Fruit fly (Drosophila melanogaster): ENCODE results near the gene CG11638.

Gene CG11638

dm6 chrX:1030478-1030877 lies 4.0 kb upstream of the CG11638 start, which contains the start of the genes Cdc45 and Rpp21 (continued):
- TF ChIP-seq E2f2 (GFP tag; IDR thresholded peaks at IDR 0.05): peak; percentile 89
- peak; percentile 77 for TF ChIP-seq MBD-R2 (GFP tag; IDR thresholded peaks at IDR 0.05)
- no peak for TF ChIP-seq PHDP (tag; optimal IDR thresholded peaks at IDR 0.05)
- no peak for TF ChIP-seq CG7839 (tag; optimal IDR thresholded peaks at IDR 0.05)
- no peak for TF ChIP-seq Antp (GFP tag; optimal IDR thresholded peaks at IDR 0.05)
- no peak for TF ChIP-seq cwo (GFP tag; optimal IDR thresholded peaks at IDR 0.05)
- TF ChIP-seq Bteb2 (GFP tag; optimal IDR thresholded peaks at IDR 0.05): no peak
- no peak for TF ChIP-seq gcm (GFP tag; optimal IDR thresholded peaks at IDR 0.05)
- TF ChIP-seq unc-4 (GFP tag; IDR thresholded peaks at IDR 0.05; ENCODE audit: partially characterized antibody): 0 out of 2 replicates have a peak, but pooled peaks have one; percentile 36
- no peak for TF ChIP-seq danr (GFP tag; IDR thresholded peaks at IDR 0.05)
- no peak for TF ChIP-seq CG14667 (GFP tag; IDR thresholded peaks at IDR 0.05)
- peak; percentile 86 for TF ChIP-seq gfzf (GFP tag; optimal IDR thresholded peaks at IDR 0.05)
- TF ChIP-seq pan (optimal IDR thresholded peaks at IDR 0.05): no peak
- no peak for TF ChIP-seq pan (GFP tag; optimal IDR thresholded peaks at IDR 0.05 in 1 of 2, IDR thresholded peaks at IDR 0.05 in 1 of 2)
- TF ChIP-seq Ets97D (GFP tag; optimal IDR thresholded peaks at IDR 0.05): peak; percentile 43
- no peak for TF ChIP-seq CG3726 (GFP tag; IDR thresholded peaks at IDR 0.05)
- no peak for TF ChIP-seq CG18764 (GFP tag; optimal IDR thresholded peaks at IDR 0.05)
- TF ChIP-seq Lhr (GFP tag; optimal IDR thresholded peaks at IDR 0.05): peak; percentile 33
- no peak for TF ChIP-seq CG5180 (GFP tag; optimal IDR thresholded peaks at IDR 0.05)
- no peak for TF ChIP-seq C15 (GFP tag; IDR thresholded peaks at IDR 0.05)
- TF ChIP-seq CG14014 (GFP tag; IDR thresholded peaks at IDR 0.05): no peak
- TF ChIP-seq CG9797 (GFP tag; optimal IDR thresholded peaks at IDR 0.05): peak; percentile 86
- no peak for TF ChIP-seq cas (GFP tag; IDR thresholded peaks at IDR 0.05)
- no peak for TF ChIP-seq CG30403 (GFP tag; optimal IDR thresholded peaks at IDR 0.05)
- TF ChIP-seq CG1832 (GFP tag; optimal IDR thresholded peaks at IDR 0.05): no peak
- TF ChIP-seq dm (GFP tag; optimal IDR thresholded peaks at IDR 0.05): peak; percentile 69
- TF ChIP-seq CG9609 (GFP tag; optimal IDR thresholded peaks at IDR 0.05): no peak
- no peak for TF ChIP-seq CG33213 (GFP tag; optimal IDR thresholded peaks at IDR 0.05)
- TF ChIP-seq Mrtf (GFP tag; IDR thresholded peaks at IDR 0.05): no peak
- TF ChIP-seq Fer3 (tag; optimal IDR thresholded peaks at IDR 0.05): no peak
- no peak for TF ChIP-seq CG11247 (GFP tag; IDR thresholded peaks at IDR 0.05)
- no peak for TF ChIP-seq chif (GFP tag; optimal IDR thresholded peaks at IDR 0.05)
- peak; percentile 42 for TF ChIP-seq hbn (GFP tag; IDR thresholded peaks at IDR 0.05; ENCODE audit: partially characterized antibody)
- no peak for TF ChIP-seq sd (tag; optimal IDR thresholded peaks at IDR 0.05)
- no peak for TF ChIP-seq D (optimal IDR thresholded peaks at IDR 0.05)
- TF ChIP-seq D (GFP tag; optimal IDR thresholded peaks at IDR 0.05): no peak
- TF ChIP-seq Pdp1 (GFP tag; optimal IDR thresholded peaks at IDR 0.05): peak in 1 of 2 experiments; percentile 35
- peak; percentile 5 for TF ChIP-seq MESR4 (GFP tag; optimal IDR thresholded peaks at IDR 0.05)
- no peak for TF ChIP-seq D19A (tag; optimal IDR thresholded peaks at IDR 0.05)
- peak; percentile 52 for TF ChIP-seq CG1603 (tag; optimal IDR thresholded peaks at IDR 0.05)
- peak; percentile 55 for TF ChIP-seq CG17186 (GFP tag; optimal IDR thresholded peaks at IDR 0.05)
- no peak for TF ChIP-seq dan (GFP tag; IDR thresholded peaks at IDR 0.05)
- TF ChIP-seq Doc2 (GFP tag; IDR thresholded peaks at IDR 0.05): no peak
- TF ChIP-seq CG17829 (tag; optimal IDR thresholded peaks at IDR 0.05): no peak
- no peak for TF ChIP-seq lbe (GFP tag; optimal IDR thresholded peaks at IDR 0.05)
- TF ChIP-seq sna (GFP tag; IDR thresholded peaks at IDR 0.05; ENCODE audit: partially characterized antibody): no peak
- TF ChIP-seq kah (GFP tag; optimal IDR thresholded peaks at IDR 0.05): no peak
- TF ChIP-seq crol (GFP tag; IDR thresholded peaks at IDR 0.05): no peak
- TF ChIP-seq lab (GFP tag; optimal IDR thresholded peaks at IDR 0.05): no peak
- TF ChIP-seq TFAM (GFP tag; optimal IDR thresholded peaks at IDR 0.05): no peak
- no peak for TF ChIP-seq CG7987 (GFP tag; optimal IDR thresholded peaks at IDR 0.05)
- no peak for TF ChIP-seq tgo (GFP tag; IDR thresholded peaks at IDR 0.05)
